Worm (Caenorhabditis elegans): ENCODE results near the gene Y27F2A.6.

- no peak for TF ChIP-seq Y75B8A.6 (GFP tag; IDR thresholded peaks at IDR 0.05)
- TF ChIP-seq daf-8 (GFP tag; IDR thresholded peaks at IDR 0.05) = no peak
- no peak for TF ChIP-seq gei-8 (GFP tag; optimal IDR thresholded peaks at IDR 0.05)
- TF ChIP-seq cey-2 (tag; optimal IDR thresholded peaks at IDR 0.05; ENCODE audit: borderline replicate concordance, insufficient read depth) = no peak
- TF ChIP-seq daf-16 (GFP tag; optimal IDR thresholded peaks at IDR 0.05) = no peak
- no peak for TF ChIP-seq daf-16 (tag; optimal IDR thresholded peaks at IDR 0.05)
- TF ChIP-seq aly-2 (tag; optimal IDR thresholded peaks at IDR 0.05) = no peak
- TF ChIP-seq ama-1 (optimal IDR thresholded peaks at IDR 0.05) = no peak
- TF ChIP-seq nhr-11 (tag; optimal IDR thresholded peaks at IDR 0.05) = no peak
- no peak for TF ChIP-seq snpc-4 (tag; optimal IDR thresholded peaks at IDR 0.05)
- no peak for TF ChIP-seq unc-130 (GFP tag; optimal IDR thresholded peaks at IDR 0.05)
- no peak for TF ChIP-seq pha-4 (GFP tag; IDR thresholded peaks at IDR 0.05)
- no peak for TF ChIP-seq pha-4 (tag; optimal IDR thresholded peaks at IDR 0.05)
- TF ChIP-seq nhr-6 (tag; optimal IDR thresholded peaks at IDR 0.05) = no peak
Observed at ce11 chrII:3222686-3223085, 39.5 kb upstream of the Y27F2A.6 start, which contains the start of gene ZC239.13.

Measured in whole organism, L4 larva.